Fruit fly (Drosophila melanogaster): ENCODE results near the gene CG32320.

DNA sequence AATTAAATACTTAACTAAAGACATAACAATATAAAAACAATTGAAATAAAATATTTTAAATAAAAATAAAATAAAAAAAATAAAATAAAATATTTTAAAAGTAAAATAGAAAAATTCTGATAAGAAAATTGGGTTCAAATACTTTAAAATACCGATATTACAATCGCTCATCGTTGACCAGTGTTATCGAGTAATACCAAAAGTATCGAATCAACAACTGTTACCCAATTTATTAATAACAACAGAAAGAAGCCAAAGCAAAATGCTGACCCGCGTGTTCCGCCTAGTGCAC, 47.5 kb upstream of the CG32320 start, which contains the start of gene CG9166:
- TF ChIP-seq CG7368 (GFP tag; optimal IDR thresholded peaks at IDR 0.05) = no peak
- no peak for TF ChIP-seq CG11294 (GFP tag; IDR thresholded peaks at IDR 0.05)
- TF ChIP-seq CG10631 (GFP tag; optimal IDR thresholded peaks at IDR 0.05) = no peak
- TF ChIP-seq CG8119 (GFP tag; IDR thresholded peaks at IDR 0.05) = no peak

Measured in whole organism, prepupa.